Fruit fly (Drosophila melanogaster) whole organism, pupa: ENCODE results near the gene PGAP5.

Experiments used
- CG14655 ChIP-seq: fragments of 200-800 bp; sonication (Bioruptor generic); optimal IDR thresholded peaks from 3 replicates; lab custom pipeline; 2017; ENCODE audit warnings: mild to moderate bottlenecking, missing biosample characterization, missing genetic modification reagents, missing genetic modification characterization
- CG32121 ChIP-seq: fragments of 200-800 bp; sonication (Bioruptor generic); IDR thresholded peaks from 2 replicates; pipeline ENCODE4 v1.3.6; 2022; ENCODE audit warnings: missing biosample characterization, missing genetic modification characterization
- CG4496 ChIP-seq: fragments of 200-800 bp; sonication (Bioruptor generic); IDR thresholded peaks from 3 replicates; pipeline ENCODE4 v1.3.6; 2022; ENCODE audit warnings: missing biosample characterization, missing genetic modification characterization
- CG8159 ChIP-seq: fragments of 200-800 bp; sonication (Bioruptor generic); optimal IDR thresholded peaks from 3 replicates; lab custom pipeline; 2018; ENCODE audit warnings: missing biosample characterization, mild to moderate bottlenecking, missing genetic modification characterization, moderate library complexity
- CG8301 ChIP-seq: fragments of 200-800 bp; sonication (Bioruptor generic); optimal IDR thresholded peaks from 2 replicates; lab custom pipeline; 2018; ENCODE audit warnings: missing biosample characterization, mild to moderate bottlenecking, missing genetic modification characterization
- CG9948 ChIP-seq: fragments of 200-800 bp; sonication (Bioruptor generic); optimal IDR thresholded peaks from 2 replicates; lab custom pipeline; 2018; ENCODE audit warnings: missing biosample characterization, mild to moderate bottlenecking, missing genetic modification characterization, moderate library complexity
- EcR ChIP-seq: fragments of 200-800 bp; sonication (Bioruptor generic); optimal IDR thresholded peaks from 3 replicates; lab custom pipeline; 2019; ENCODE audit warnings: missing biosample characterization, missing genetic modification characterization, mild to moderate bottlenecking, moderate library complexity, missing genetic modification reagents
- Pif1A ChIP-seq: fragments of 200-800 bp; sonication (Bioruptor generic); optimal IDR thresholded peaks from 3 replicates; lab custom pipeline; 2016; ENCODE audit warnings: missing biosample characterization, missing genetic modification characterization
- Snoo ChIP-seq: fragments of 200-800 bp; sonication (Bioruptor generic); optimal IDR thresholded peaks from 3 replicates; lab custom pipeline; 2017; ENCODE audit warnings: missing biosample characterization, mild to moderate bottlenecking, missing genetic modification characterization, inconsistent platforms
- gl ChIP-seq: fragments of 200-800 bp; sonication (Bioruptor generic); optimal IDR thresholded peaks from 2 replicates; lab custom pipeline; 2018; ENCODE audit warnings: missing biosample characterization, mild to moderate bottlenecking, missing genetic modification characterization

- TF ChIP-seq CG4496 (no peak), CG14655 (GFP tag; lab: Kevin White, UChicago) (no peak), Pif1A (GFP tag; lab: Kevin White, UChicago) (no peak), EcR (GFP tag; lab: Kevin White, UChicago) (no peak), CG32121 (GFP tag; lab: Robert Waterston, UW) (no peak), gl (tag; lab: Kevin White, UChicago) (no peak), CG8301 (tag; lab: Kevin White, UChicago) (no peak), CG9948 (tag; lab: Kevin White, UChicago) (no peak), Snoo (tag; lab: Kevin White, UChicago) (no peak), CG8159 (tag; lab: Kevin White, UChicago) (no peak)
Observed at dm6 chr2L:8242186-8242585, 43.5 kb downstream of the PGAP5 start, which contains the start of gene CG14277.
